Worm (Caenorhabditis elegans) whole organism, young adult: ENCODE measurements around the gene M176.11.
A peak's percentile ranks its signal among the peaks of the same experiment; 100 is the strongest.

Experiments used
- C06A6.2 ChIP-seq: fragments of 200-800 bp; sonication (Bioruptor generic); conservative IDR thresholded peaks from 2 replicates; pipeline ENCODE4 v1.3.6; 2022; ENCODE audit warnings: missing genetic modification characterization, missing compliant biosample characterization
- D2030.7 ChIP-seq: fragments of 200-800 bp; sonication (Bioruptor generic); IDR thresholded peaks from 2 replicates; pipeline ENCODE4 v1.3.6; 2022; ENCODE audit warnings: missing genetic modification reagents, missing genetic modification characterization, missing compliant biosample characterization
- F23B12.7 ChIP-seq: sonication (generic microtip); optimal IDR thresholded peaks from 2 replicates; lab custom pipeline; 2017; ENCODE audit warnings: missing genetic modification characterization, mild to moderate bottlenecking, missing compliant biosample characterization, antibody characterized with exemption, moderate library complexity; ENCODE audit not compliant: insufficient read depth
- F37B4.10 ChIP-seq: fragments of 200-800 bp; sonication (Bioruptor generic); IDR thresholded peaks from 2 replicates; pipeline ENCODE4 v1.3.6; 2022; ENCODE audit warnings: missing genetic modification characterization, missing compliant biosample characterization
- F52B5.7 ChIP-seq: sonication (generic microtip); optimal IDR thresholded peaks from 2 replicates; lab custom pipeline; 2016; ENCODE audit warnings: mild to moderate bottlenecking, missing genetic modification characterization, missing compliant biosample characterization
- F57A8.1 ChIP-seq: fragments of 200-800 bp; sonication (Bioruptor generic); optimal IDR thresholded peaks from 2 replicates; lab custom pipeline; 2018; ENCODE audit warnings: mild to moderate bottlenecking, missing genetic modification characterization, moderate library complexity, missing compliant biosample characterization
- K11D2.4 ChIP-seq: fragments of 200-800 bp; sonication (Bioruptor generic); IDR thresholded peaks from 2 replicates; pipeline ENCODE4 v1.3.6; 2022; ENCODE audit warnings: missing genetic modification reagents, missing genetic modification characterization, missing compliant biosample characterization
- ZK185.1 ChIP-seq: sonication (generic microtip); optimal IDR thresholded peaks from 2 replicates; lab custom pipeline; 2016; ENCODE audit warnings: mild to moderate bottlenecking, missing genetic modification characterization, missing compliant biosample characterization; ENCODE audit not compliant: poor library complexity, severe bottlenecking
- ama-1 ChIP-seq, 3 experiments: fragments of 150-350 bp in 1 of 3; sonication (generic microtip) in 2 of 3; optimal IDR thresholded peaks; 2 replicates each; lab custom pipeline; 2014 to 2018; ENCODE audit warnings: missing biosample characterization in 2 of 3, missing genetic modification characterization in 2 of 3, missing genetic modification reagents in 2 of 3
- aptf-3 ChIP-seq: fragments of 200-800 bp; sonication (Bioruptor generic); IDR thresholded peaks from 2 replicates; pipeline ENCODE4 v1.3.6; 2022; ENCODE audit warnings: missing genetic modification characterization, missing compliant biosample characterization
- ceh-100 ChIP-seq: fragments of 200-800 bp; sonication (Bioruptor generic); IDR thresholded peaks from 2 replicates; pipeline ENCODE4 v1.3.6; 2022; ENCODE audit warnings: missing genetic modification reagents, missing genetic modification characterization, missing compliant biosample characterization
- ceh-27 ChIP-seq: fragments of 200-800 bp; sonication (Bioruptor generic); optimal IDR thresholded peaks from 2 replicates; lab custom pipeline; 2018; ENCODE audit warnings: mild to moderate bottlenecking, missing genetic modification characterization, moderate library complexity, missing compliant biosample characterization
- dox-1 ChIP-seq: fragments of 200-800 bp; sonication (Bioruptor generic); IDR thresholded peaks from 2 replicates; pipeline ENCODE4 v1.3.6; 2022; ENCODE audit warnings: missing genetic modification reagents, missing genetic modification characterization, missing compliant biosample characterization
- egrh-3 ChIP-seq: fragments of 200-800 bp; sonication (Bioruptor generic); IDR thresholded peaks from 2 replicates; pipeline ENCODE4 v1.3.6; 2022; ENCODE audit warnings: missing genetic modification reagents, missing genetic modification characterization, missing compliant biosample characterization
- fkh-3 ChIP-seq: sonication (generic microtip); optimal IDR thresholded peaks from 2 replicates; lab custom pipeline; 2016; ENCODE audit warnings: mild to moderate bottlenecking, missing genetic modification characterization, missing compliant biosample characterization
- hlh-26 ChIP-seq: fragments of 200-800 bp; sonication (Bioruptor generic); conservative IDR thresholded peaks from 2 replicates; pipeline ENCODE4 v1.3.6; 2022; ENCODE audit warnings: missing genetic modification reagents, missing genetic modification characterization, missing compliant biosample characterization
- hmg-1.2 ChIP-seq: fragments of 200-800 bp; sonication (Bioruptor generic); IDR thresholded peaks from 2 replicates; pipeline ENCODE4 v1.3.6; 2022; ENCODE audit warnings: missing genetic modification reagents, missing genetic modification characterization, missing compliant biosample characterization
- madf-6 ChIP-seq: fragments of 200-800 bp; sonication (Bioruptor generic); IDR thresholded peaks from 2 replicates; pipeline ENCODE4 v1.3.6; 2022; ENCODE audit warnings: missing genetic modification reagents, missing genetic modification characterization, missing compliant biosample characterization
- mcd-1 ChIP-seq: fragments of 200-800 bp; sonication (Bioruptor generic); IDR thresholded peaks from 2 replicates; pipeline ENCODE4 v1.3.6; 2022; ENCODE audit warnings: missing genetic modification reagents, missing genetic modification characterization, missing compliant biosample characterization
- mel-28 ChIP-seq: sonication (generic microtip); optimal IDR thresholded peaks from 2 replicates; lab custom pipeline; 2016; ENCODE audit warnings: borderline replicate concordance, mild to moderate bottlenecking, missing genetic modification characterization, missing compliant biosample characterization
- mxl-1 ChIP-seq: sonication (generic microtip); optimal IDR thresholded peaks from 2 replicates; lab custom pipeline; 2016; ENCODE audit warnings: missing genetic modification characterization, missing compliant biosample characterization
- nfya-1 ChIP-seq: sonication (generic microtip); optimal IDR thresholded peaks from 2 replicates; lab custom pipeline; 2017; ENCODE audit warnings: antibody characterized with exemption, missing compliant biosample characterization, missing genetic modification characterization, borderline replicate concordance; ENCODE audit not compliant: insufficient read depth
- nfyb-1 ChIP-seq: fragments of 200-800 bp; sonication (Bioruptor generic); IDR thresholded peaks from 2 replicates; pipeline ENCODE4 v1.3.6; 2022; ENCODE audit warnings: missing genetic modification reagents, missing genetic modification characterization, missing compliant biosample characterization
- nhr-179 ChIP-seq: sonication (generic microtip); optimal IDR thresholded peaks from 2 replicates; lab custom pipeline; 2016; ENCODE audit warnings: mild to moderate bottlenecking, missing genetic modification characterization, missing compliant biosample characterization
- nhr-80 ChIP-seq: sonication (generic microtip); optimal IDR thresholded peaks from 2 replicates; lab custom pipeline; 2016; ENCODE audit warnings: missing genetic modification characterization, missing compliant biosample characterization
- repo-1 ChIP-seq: sonication (generic microtip); optimal IDR thresholded peaks from 2 replicates; lab custom pipeline; 2017; ENCODE audit warnings: mild to moderate bottlenecking, missing genetic modification characterization, missing compliant biosample characterization
- sdz-38 ChIP-seq: sonication (generic microtip); optimal IDR thresholded peaks from 2 replicates; lab custom pipeline; 2016; ENCODE audit warnings: missing genotype, missing genetic modification characterization, missing compliant biosample characterization
- sea-2 ChIP-seq: fragments of 200-800 bp; sonication (Bioruptor generic); IDR thresholded peaks from 2 replicates; pipeline ENCODE4 v1.3.6; 2022; ENCODE audit warnings: missing genetic modification characterization, missing compliant biosample characterization
- snpc-1.3 ChIP-seq: sonication (generic microtip); optimal IDR thresholded peaks from 2 replicates; lab custom pipeline; 2017; ENCODE audit warnings: missing genetic modification characterization, mild to moderate bottlenecking, missing compliant biosample characterization, antibody characterized with exemption, moderate library complexity, missing genotype, missing genetic modification reagents; ENCODE audit not compliant: insufficient read depth
- snpc-3.4 ChIP-seq: sonication (generic microtip); optimal IDR thresholded peaks from 2 replicates; lab custom pipeline; 2017; ENCODE audit warnings: missing genetic modification characterization, mild to moderate bottlenecking, missing compliant biosample characterization, antibody characterized with exemption, moderate library complexity, missing genotype, missing genetic modification reagents
- somi-1 ChIP-seq: fragments of 200-800 bp; sonication (Bioruptor generic); optimal IDR thresholded peaks from 2 replicates; lab custom pipeline; 2018; ENCODE audit warnings: mild to moderate bottlenecking, missing genetic modification characterization, missing compliant biosample characterization
- sptf-2 ChIP-seq: fragments of 200-800 bp; sonication (Bioruptor generic); optimal IDR thresholded peaks from 2 replicates; lab custom pipeline; 2018; ENCODE audit warnings: mild to moderate bottlenecking, missing genetic modification characterization, missing compliant biosample characterization
- unc-62 ChIP-seq: fragments of 150-350 bp; optimal IDR thresholded peaks from 2 replicates; lab custom pipeline; 2014; ENCODE audit warnings: missing biosample characterization, missing genetic modification reagents, missing genetic modification characterization
- xnd-1 ChIP-seq: sonication (generic microtip); optimal IDR thresholded peaks from 2 replicates; lab custom pipeline; 2016; ENCODE audit warnings: missing genotype, missing genetic modification reagents, missing genetic modification characterization, missing compliant biosample characterization
- ztf-22 ChIP-seq: fragments of 200-800 bp; sonication (Bioruptor generic); optimal IDR thresholded peaks from 2 replicates; lab custom pipeline; 2018; ENCODE audit warnings: mild to moderate bottlenecking, missing genetic modification characterization, moderate library complexity, missing compliant biosample characterization
- ztf-25 ChIP-seq: fragments of 200-800 bp; sonication (Bioruptor generic); IDR thresholded peaks from 2 replicates; pipeline ENCODE4 v1.3.6; 2022; ENCODE audit warnings: missing genetic modification reagents, missing genetic modification characterization, missing compliant biosample characterization

Gene M176.11

ce11 chrII:9405013-9405412 lies 17.1 kb upstream of the M176.11 start:
- TF ChIP-seq egrh-3 = peak; percentile 94

DNA sequence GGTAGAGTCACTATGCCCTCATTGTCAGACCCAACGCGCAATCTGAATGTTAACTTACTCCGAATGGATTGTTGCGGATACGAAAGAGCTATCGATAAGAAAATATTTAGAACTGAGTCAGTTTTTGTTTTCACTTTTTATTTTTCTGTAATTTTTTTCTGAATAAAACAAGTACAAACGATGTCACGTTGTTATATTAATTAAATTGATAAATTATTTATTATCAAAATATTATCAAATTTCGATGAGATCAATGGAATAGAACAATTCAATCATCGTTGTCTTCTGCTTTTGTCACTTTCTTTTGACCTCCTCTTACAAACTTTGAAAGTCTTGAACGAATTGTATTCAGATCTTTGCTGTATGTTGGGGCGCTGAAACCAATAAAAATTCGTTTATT lies 15.0 kb upstream of the M176.11 start, which contains the start of gene mpz-6:
Gene mpz-6 (minus strand): TSS at position 101 of the 400 bp plus-strand sequence.
- TF ChIP-seq mxl-1 (tag; lab: Kevin White, UChicago) = no peak
- no peak for TF ChIP-seq sea-2 (GFP tag; lab: Robert Waterston, UW)
- TF ChIP-seq F37B4.10 (GFP tag; lab: Robert Waterston, UW) = no peak
- TF ChIP-seq aptf-3 (GFP tag; lab: Robert Waterston, UW) = no peak
- TF ChIP-seq ama-1 (optimal IDR thresholded peaks at IDR 0.05; lab: Kevin White, UChicago) = no peak
- no peak for TF ChIP-seq ama-1 (GFP tag; optimal IDR thresholded peaks at IDR 0.05; lab: Kevin White, UChicago)
- TF ChIP-seq dox-1 (GFP tag; lab: Robert Waterston, UW) = no peak
- TF ChIP-seq ztf-25 (GFP tag; lab: Robert Waterston, UW) = no peak
- TF ChIP-seq K11D2.4 (GFP tag; lab: Robert Waterston, UW) = no peak

DNA sequence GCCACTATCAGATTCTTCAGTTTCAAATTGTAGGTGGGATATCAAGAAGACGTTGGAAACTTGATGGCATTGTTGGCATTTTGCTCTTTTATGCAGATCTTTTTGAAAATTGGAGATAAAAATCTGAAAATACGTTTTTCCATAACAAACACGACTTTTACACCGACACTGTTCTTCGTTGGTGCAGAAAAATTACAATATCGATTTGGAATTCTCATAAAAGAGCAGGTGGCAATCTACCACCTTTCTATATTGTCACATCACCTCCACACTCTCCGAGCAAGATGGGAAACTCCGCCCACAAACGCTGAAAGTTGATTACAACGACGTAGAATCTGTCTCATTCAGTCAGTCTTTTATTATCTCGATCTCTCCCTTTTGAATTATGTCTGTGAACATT lies 14.6 kb upstream of the M176.11 start, which contains the start of gene arrd-2:
Gene arrd-2 (plus strand): TSS at position 301 of the 400 bp plus-strand sequence.
- TF ChIP-seq sptf-2 = no peak
- no peak for TF ChIP-seq C06A6.2
- TF ChIP-seq ceh-27 (GFP tag; lab: Kevin White, UChicago) = no peak
- no peak for TF ChIP-seq ama-1 (optimal IDR thresholded peaks at IDR 0.05; lab: Kevin White, UChicago)
- TF ChIP-seq ama-1 (GFP tag; optimal IDR thresholded peaks at IDR 0.05; lab: Kevin White, UChicago) = no peak
- TF ChIP-seq repo-1 = no peak
- no peak for TF ChIP-seq somi-1 (GFP tag; lab: Kevin White, UChicago)
- no peak for TF ChIP-seq F52B5.7
- TF ChIP-seq F23B12.7 (tag; lab: Kevin White, UChicago) = no peak
- TF ChIP-seq F57A8.1 = no peak
- TF ChIP-seq, all 124 proteins: peak for 0

- TF ChIP-seq xnd-1 (tag; lab: Kevin White, UChicago) = no peak
- TF ChIP-seq unc-62 (GFP tag; lab: Kevin White, UChicago) = no peak
- no peak for TF ChIP-seq snpc-1.3
- TF ChIP-seq sdz-38 = no peak
- TF ChIP-seq fkh-3 (tag; lab: Kevin White, UChicago) = no peak
- no peak for TF ChIP-seq F37B4.10 (GFP tag; lab: Robert Waterston, UW)
Observed at ce11 chrII:9411497-9411896, 10.6 kb upstream of the M176.11 start, which contains the start of gene M176.9. Gene M176.9 (minus strand): TSS chrII:9411597.

- no peak for TF ChIP-seq C06A6.2
- no peak for TF ChIP-seq xnd-1 (tag; lab: Kevin White, UChicago)
- TF ChIP-seq nhr-80 (tag; lab: Kevin White, UChicago) = peak; percentile 49
- TF ChIP-seq hlh-26 = no peak
- TF ChIP-seq ceh-27 (GFP tag; lab: Kevin White, UChicago) = no peak
- TF ChIP-seq mel-28 (tag; lab: Kevin White, UChicago) = no peak
- no peak for TF ChIP-seq F37B4.10 (GFP tag; lab: Robert Waterston, UW)
- TF ChIP-seq ztf-22 (GFP tag; lab: Kevin White, UChicago) = no peak
- TF ChIP-seq, all 124 proteins: peak for 1
Observed at ce11 chrII:9412086-9412608, 9.9 kb upstream of the M176.11 start, which contains the start of gene arrd-3. Gene arrd-3 (plus strand): TSS chrII:9412558.

DNA sequence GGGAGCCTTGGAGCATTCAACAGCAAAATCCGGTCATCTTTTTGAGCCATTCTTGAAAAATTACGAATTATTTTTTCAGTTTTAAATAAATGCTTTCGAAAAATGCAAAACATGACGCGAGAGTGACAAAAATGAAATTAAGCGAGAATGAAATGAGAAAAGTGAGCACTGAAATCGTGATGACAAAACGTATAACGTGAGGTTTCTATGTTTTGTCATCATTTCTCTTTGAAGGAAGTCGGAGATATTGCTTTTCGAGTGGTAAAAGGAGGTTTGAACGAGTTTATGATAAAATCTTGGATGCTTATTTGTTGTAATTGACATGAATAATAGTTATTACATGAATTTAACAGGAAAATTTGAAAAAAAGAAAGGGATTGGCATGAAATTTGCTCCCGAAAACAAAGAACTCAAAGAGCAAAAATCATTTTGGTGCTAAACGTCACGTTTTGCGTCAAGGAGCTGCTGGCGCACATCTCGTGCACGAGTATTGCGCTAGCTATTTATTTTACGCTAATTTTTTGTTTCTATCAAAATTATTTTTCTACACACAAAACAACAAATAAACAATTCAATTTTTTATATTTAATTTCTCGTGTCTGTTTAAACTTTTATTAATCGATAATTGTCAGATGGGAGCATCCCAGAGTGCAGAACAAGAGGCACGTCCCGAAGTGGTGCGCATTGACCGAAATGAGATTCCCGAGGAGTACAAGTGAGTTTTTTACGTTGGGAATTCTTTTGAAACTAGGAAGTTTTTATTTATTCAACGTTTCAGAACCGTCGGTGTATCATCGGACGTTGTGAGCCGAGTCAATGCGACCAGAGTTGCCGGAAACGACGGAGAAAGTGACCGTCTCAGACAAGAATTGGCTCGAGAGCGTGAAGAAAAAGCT lies 5.4 kb upstream of the M176.11 start, which contains the start of the genes gss-1 and chch-3:
Gene gss-1 (minus strand): TSS at position 51 of the 896 bp plus-strand sequence.
Gene chch-3 (plus strand): TSS at position 633 of the 896 bp plus-strand sequence.
- TF ChIP-seq nfya-1 (tag; lab: Kevin White, UChicago) (no peak), K11D2.4 (GFP tag; lab: Robert Waterston, UW) (peak; percentile 23; the same call in 1 of the 2 replicates), C06A6.2 (no peak), nfyb-1 (GFP tag; lab: Robert Waterston, UW) (no peak), ceh-100 (no peak), hmg-1.2 (GFP tag; lab: Robert Waterston, UW) (peak; percentile 33; the same call in 1 of the 2 replicates), ZK185.1 (tag; lab: Kevin White, UChicago) (peak; percentile 25), madf-6 (peak; percentile 51), D2030.7 (GFP tag; lab: Robert Waterston, UW) (0 out of 2 replicates have a peak, but pooled peaks have one; percentile 34), nhr-179 (tag; lab: Kevin White, UChicago) (no peak), snpc-3.4 (tag; lab: Kevin White, UChicago) (no peak), egrh-3 (no peak), mcd-1 (GFP tag; lab: Robert Waterston, UW) (peak; percentile 40; the same call in 1 of the 2 replicates), xnd-1 (tag; lab: Kevin White, UChicago) (no peak)
